Worm (Caenorhabditis elegans): ENCODE measurements around the gene nhr-94.
A peak's percentile ranks its signal among the peaks of the same experiment; 100 is the strongest.

The nhr-94 gene

DNA sequence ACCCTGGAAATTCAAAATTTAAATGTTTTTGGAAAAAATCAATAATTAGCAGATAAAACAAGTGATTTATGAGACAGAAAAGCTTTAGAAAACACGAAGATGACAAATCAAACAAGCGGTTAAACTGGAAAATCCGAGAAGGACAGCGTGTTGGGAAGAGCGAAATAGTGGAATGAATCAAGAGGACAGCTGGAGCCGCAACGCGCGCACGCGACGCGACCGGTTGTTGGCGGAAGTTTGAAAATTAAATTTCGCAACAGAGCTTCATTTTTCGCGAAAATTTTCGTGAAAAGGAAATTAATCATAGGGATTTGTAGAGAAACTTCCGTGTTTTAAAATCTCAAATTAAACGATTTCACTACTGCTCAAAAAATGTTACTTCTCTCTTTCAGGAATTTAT, 48.8 kb upstream of the nhr-94 start, which contains the start of gene clic-1 (continued):
- TF ChIP-seq sox-4 (tag; optimal IDR thresholded peaks at IDR 0.05) (no peak), lin-14 (GFP tag; optimal IDR thresholded peaks at IDR 0.05) (peak; percentile 70)

DNA sequence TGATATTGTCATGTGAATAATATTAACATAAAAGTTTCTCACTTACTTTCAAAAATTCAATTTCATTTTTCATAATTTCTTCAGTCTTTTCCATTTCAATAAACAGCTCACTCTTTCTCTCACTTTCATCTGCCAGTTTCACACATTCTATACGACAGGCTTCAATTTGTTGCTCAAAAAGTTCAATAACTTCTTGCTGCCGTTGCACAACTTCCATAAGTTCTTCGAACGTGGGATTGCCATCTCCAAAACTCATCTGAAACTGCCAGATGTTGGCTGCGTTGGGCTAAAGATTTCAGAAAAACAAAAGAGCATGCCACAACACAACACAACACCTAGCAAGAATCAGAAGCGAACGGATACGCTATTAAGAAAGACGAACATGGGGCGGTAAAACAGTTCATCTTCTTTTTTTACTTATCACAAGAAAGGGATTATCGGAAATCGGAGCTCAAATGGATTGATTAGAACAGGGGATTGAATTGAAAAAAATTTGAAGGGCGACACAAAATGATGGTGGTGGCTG, 47.2 kb upstream of the nhr-94 start:
- TF ChIP-seq nhr-84 (tag; optimal IDR thresholded peaks at IDR 0.05) (no peak), ama-1 (optimal IDR thresholded peaks at IDR 0.05) (peak; percentile 52)

DNA sequence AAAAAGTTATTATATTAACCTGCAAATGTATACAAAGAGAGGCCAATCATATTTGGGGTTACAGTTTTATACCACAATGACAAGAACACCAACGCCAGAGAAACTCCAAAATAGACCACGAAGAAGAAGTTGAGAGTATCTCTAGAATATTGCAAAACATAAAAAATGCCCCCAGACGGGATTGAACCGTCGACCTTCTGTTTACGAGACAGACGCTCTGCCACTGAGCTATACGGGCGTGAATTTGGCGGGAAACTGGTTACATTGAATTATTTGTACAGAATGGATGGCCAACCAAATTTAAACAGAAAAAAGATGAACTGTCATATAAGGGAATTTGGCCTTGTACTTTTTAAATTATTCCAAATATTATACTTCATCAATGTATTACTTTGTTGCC, 44.4 kb upstream of the nhr-94 start:
- TF ChIP-seq unc-130 (tag; optimal IDR thresholded peaks at IDR 0.05), result peak; percentile 13
- no peak for TF ChIP-seq unc-62 (GFP tag; optimal IDR thresholded peaks at IDR 0.05)
- no peak for TF ChIP-seq nhr-12 (tag; optimal IDR thresholded peaks at IDR 0.05)
- no peak for TF ChIP-seq ces-1 (GFP tag; optimal IDR thresholded peaks at IDR 0.05)
- no peak for TF ChIP-seq tlp-1 (tag; optimal IDR thresholded peaks at IDR 0.05)
- TF ChIP-seq sox-4 (tag; optimal IDR thresholded peaks at IDR 0.05), result no peak
- no peak for TF ChIP-seq vab-15 (tag; optimal IDR thresholded peaks at IDR 0.05)
- TF ChIP-seq nhr-28 (tag; optimal IDR thresholded peaks at IDR 0.05), result no peak
- TF ChIP-seq efl-3 (GFP tag; optimal IDR thresholded peaks at IDR 0.05), result no peak
- TF ChIP-seq elt-2 (tag; optimal IDR thresholded peaks at IDR 0.05), result no peak
- TF ChIP-seq lin-35 (GFP tag; optimal IDR thresholded peaks at IDR 0.05), result peak; percentile 46 to 82
- TF ChIP-seq elt-3 (tag; optimal IDR thresholded peaks at IDR 0.05), result peak in 2 of 6 experiments; percentile 2 to 48
- no peak for TF ChIP-seq ets-5 (GFP tag; IDR thresholded peaks at IDR 0.05)
- no peak for TF ChIP-seq lin-39 (tag; optimal IDR thresholded peaks at IDR 0.05)
- TF ChIP-seq C16A3.4 (tag; optimal IDR thresholded peaks at IDR 0.05), result peak; percentile 54
- peak; percentile 71 for TF ChIP-seq nhr-71 (tag; optimal IDR thresholded peaks at IDR 0.05)
- peak; percentile 69 for TF ChIP-seq nhr-85 (tag)
- no peak for TF ChIP-seq ceh-90 (tag; optimal IDR thresholded peaks at IDR 0.05)
- TF ChIP-seq alr-1 (tag; optimal IDR thresholded peaks at IDR 0.05; ENCODE audit: borderline replicate concordance), result no peak
- TF ChIP-seq mdl-1 (tag; optimal IDR thresholded peaks at IDR 0.05), result peak in 1 of 2 experiments; percentile 45
- TF ChIP-seq nhr-77 (tag; optimal IDR thresholded peaks at IDR 0.05), result peak; percentile 42
- no peak for TF ChIP-seq pag-3 (tag; optimal IDR thresholded peaks at IDR 0.05; ENCODE audit: borderline replicate concordance, insufficient read depth)
- TF ChIP-seq egl-27 (tag; optimal IDR thresholded peaks at IDR 0.05), result no peak
- TF ChIP-seq nhr-20 (tag; optimal IDR thresholded peaks at IDR 0.05), result peak; percentile 67
- TF ChIP-seq hlh-4 (tag; optimal IDR thresholded peaks at IDR 0.05), result no peak
- peak; percentile 61 to 65 (median 64) for TF ChIP-seq dpl-1 (GFP tag; optimal IDR thresholded peaks at IDR 0.05)
- no peak for TF ChIP-seq Y116A8C.19 (tag; optimal IDR thresholded peaks at IDR 0.05; ENCODE audit: borderline replicate concordance)
- no peak for TF ChIP-seq snpc-4 (tag; optimal IDR thresholded peaks at IDR 0.05)
- TF ChIP-seq blmp-1 (tag; optimal IDR thresholded peaks at IDR 0.05), result peak; percentile 32
- TF ChIP-seq ztf-4 (tag; optimal IDR thresholded peaks at IDR 0.05), result peak; percentile 73
- peak; percentile 45 for TF ChIP-seq fkh-8 (tag; optimal IDR thresholded peaks at IDR 0.05)
- no peak for TF ChIP-seq C04F5.9 (tag; optimal IDR thresholded peaks at IDR 0.05)
- peak; percentile 19 for TF ChIP-seq rnt-1 (tag; optimal IDR thresholded peaks at IDR 0.05)
- TF ChIP-seq lsy-2 (tag; optimal IDR thresholded peaks at IDR 0.05), result peak; percentile 26 to 66
- peak; percentile 38; the same call in 1 of the 2 replicates for TF ChIP-seq ceh-88 (GFP tag; IDR thresholded peaks at IDR 0.05)
- peak; percentile 48 for TF ChIP-seq lir-3 (tag; optimal IDR thresholded peaks at IDR 0.05; ENCODE audit: poor library complexity)
- no peak for TF ChIP-seq mab-9 (GFP tag; IDR thresholded peaks at IDR 0.05)
- TF ChIP-seq mef-2 (tag; optimal IDR thresholded peaks at IDR 0.05), result no peak
- peak; percentile 53 for TF ChIP-seq dsc-1 (tag; optimal IDR thresholded peaks at IDR 0.05)
- no peak for TF ChIP-seq F16B12.6 (tag; optimal IDR thresholded peaks at IDR 0.05)
- TF ChIP-seq hpl-2 (GFP tag; optimal IDR thresholded peaks at IDR 0.05), result peak; percentile 55
- no peak for TF ChIP-seq grh-1 (GFP tag; IDR thresholded peaks at IDR 0.05)
- TF ChIP-seq zip-4 (GFP tag; optimal IDR thresholded peaks at IDR 0.05), result no peak
- peak; percentile 14 for TF ChIP-seq irx-1 (tag; optimal IDR thresholded peaks at IDR 0.05)
- peak; percentile 32 for TF ChIP-seq xbp-1 (tag; optimal IDR thresholded peaks at IDR 0.05)
- TF ChIP-seq lin-13 (GFP tag; optimal IDR thresholded peaks at IDR 0.05), result peak; percentile 42
